Fruit fly (Drosophila melanogaster): Measurements from ENCODE around the gene H2.0.

Gene H2.0

DNA sequence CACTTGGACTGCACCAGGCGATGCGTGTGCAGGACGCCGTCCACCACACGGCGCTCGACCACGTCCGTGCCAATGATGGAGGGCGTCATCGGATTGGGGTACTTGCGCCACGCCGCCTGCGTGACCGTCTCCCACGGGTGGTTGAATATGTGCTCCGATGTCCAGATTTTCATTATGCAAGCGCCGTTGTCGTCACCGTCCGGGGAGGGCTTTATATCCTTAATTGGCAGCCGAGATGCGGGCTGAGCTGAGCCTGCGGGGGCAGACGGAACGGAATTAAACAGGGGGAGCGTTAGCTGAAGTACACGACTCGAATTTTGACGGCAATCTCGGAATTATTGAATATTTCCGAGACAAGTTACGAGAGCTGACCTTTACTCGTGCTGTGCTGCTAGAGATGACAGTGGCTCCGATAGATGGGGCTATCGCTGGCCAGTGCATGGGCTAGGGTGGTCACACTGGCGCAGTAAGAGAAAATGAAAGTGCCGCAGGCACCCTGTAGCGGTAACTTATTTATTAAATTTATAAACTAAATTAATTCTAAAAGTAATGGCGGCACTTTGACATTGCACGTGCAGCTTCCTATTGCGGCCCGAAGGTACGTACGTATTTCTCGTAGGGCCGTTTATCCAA, 28.4 kb upstream of the H2.0 start, which contains the start of gene IPIP (continued):
- TF ChIP-seq CG6792 (GFP tag; optimal IDR thresholded peaks at IDR 0.05) (peak; percentile 11), dsx (GFP tag; optimal IDR thresholded peaks at IDR 0.05; ENCODE audit: poor library complexity, severe bottlenecking) (no peak), CG16779 (tag; optimal IDR thresholded peaks at IDR 0.05) (no peak), eg (GFP tag; IDR thresholded peaks at IDR 0.05) (no peak; the same call in 2 of the 3 replicates), CG9139 (GFP tag; optimal IDR thresholded peaks at IDR 0.05) (no peak), svp (GFP tag) (peak; percentile 97), Gug (GFP tag; IDR thresholded peaks at IDR 0.05) (no peak), fkh (GFP tag; optimal IDR thresholded peaks at IDR 0.05) (no peak), CG11902 (GFP tag; optimal IDR thresholded peaks at IDR 0.05) (no peak), Ets21C (GFP tag; optimal IDR thresholded peaks at IDR 0.05) (no peak), spab (GFP tag; optimal IDR thresholded peaks at IDR 0.05) (no peak), esn (GFP tag; optimal IDR thresholded peaks at IDR 0.05) (peak; percentile 26), CG6163 (GFP tag; IDR thresholded peaks at IDR 0.05) (peak; percentile 58; the same call in 2 of the 3 replicates), pdm3 (GFP tag; optimal IDR thresholded peaks at IDR 0.05) (no peak), Smox (GFP tag; optimal IDR thresholded peaks at IDR 0.05) (no peak), vri (GFP tag; optimal IDR thresholded peaks at IDR 0.05) (peak; percentile 64), CG7368 (GFP tag; optimal IDR thresholded peaks at IDR 0.05) (no peak), CG8119 (GFP tag; IDR thresholded peaks at IDR 0.05) (no peak; the same call in 2 of the 3 replicates), Eip75B (GFP tag; optimal IDR thresholded peaks at IDR 0.05) (peak; percentile 17), CG11762 (GFP tag; optimal IDR thresholded peaks at IDR 0.05; ENCODE audit: insufficient read depth) (no peak), CG10631 (GFP tag; optimal IDR thresholded peaks at IDR 0.05) (no peak), Blimp-1 (GFP tag; optimal IDR thresholded peaks at IDR 0.05) (peak; percentile 51), CG10669 (GFP tag; optimal IDR thresholded peaks at IDR 0.05) (no peak), acj6 (GFP tag; optimal IDR thresholded peaks at IDR 0.05) (no peak), ss (GFP tag; optimal IDR thresholded peaks at IDR 0.05) (peak in 1 of 2 experiments; percentile 15), topi (GFP tag; optimal IDR thresholded peaks at IDR 0.05) (peak; percentile 29), achi (GFP tag; optimal IDR thresholded peaks at IDR 0.05) (no peak), OdsH (GFP tag; optimal IDR thresholded peaks at IDR 0.05) (no peak), Ets96B (tag; optimal IDR thresholded peaks at IDR 0.05) (no peak), CG34406 (GFP tag; optimal IDR thresholded peaks at IDR 0.05) (no peak), fd59A (GFP tag; optimal IDR thresholded peaks at IDR 0.05) (no peak), Sox102F (GFP tag; optimal IDR thresholded peaks at IDR 0.05) (peak; percentile 28), CG6276 (GFP tag; optimal IDR thresholded peaks at IDR 0.05) (no peak), CG4318 (GFP tag; optimal IDR thresholded peaks at IDR 0.05) (no peak), Sox14 (GFP tag; optimal IDR thresholded peaks at IDR 0.05) (peak; percentile 29), CG6854 (GFP tag; optimal IDR thresholded peaks at IDR 0.05) (no peak)

- TF ChIP-seq CG6808 (GFP tag; optimal IDR thresholded peaks at IDR 0.05) (no peak), Gug (GFP tag; IDR thresholded peaks at IDR 0.05) (no peak), CG1621 (tag; optimal IDR thresholded peaks at IDR 0.05) (no peak), CG11902 (GFP tag; optimal IDR thresholded peaks at IDR 0.05) (no peak), CG7368 (GFP tag; optimal IDR thresholded peaks at IDR 0.05) (no peak), CG31627 (GFP tag; optimal IDR thresholded peaks at IDR 0.05) (no peak), Hr39 (GFP tag; optimal IDR thresholded peaks at IDR 0.05) (no peak), CG10669 (GFP tag; optimal IDR thresholded peaks at IDR 0.05) (no peak), CG16779 (tag; optimal IDR thresholded peaks at IDR 0.05) (no peak), net (GFP tag; optimal IDR thresholded peaks at IDR 0.05) (no peak), achi (GFP tag; optimal IDR thresholded peaks at IDR 0.05) (no peak), CG11294 (GFP tag; IDR thresholded peaks at IDR 0.05) (no peak), CG6854 (GFP tag; optimal IDR thresholded peaks at IDR 0.05) (no peak), CG6163 (GFP tag; IDR thresholded peaks at IDR 0.05) (no peak), eg (GFP tag; IDR thresholded peaks at IDR 0.05) (no peak), Sox14 (GFP tag; optimal IDR thresholded peaks at IDR 0.05) (no peak), CG11762 (GFP tag; optimal IDR thresholded peaks at IDR 0.05; ENCODE audit: insufficient read depth) (no peak), Eip75B (GFP tag; optimal IDR thresholded peaks at IDR 0.05) (no peak)
Measured at dm6 chr2L:6046865-6047264, 27.7 kb upstream of the H2.0 start.

Measured in whole organism, prepupa.